Worm (Caenorhabditis elegans): ENCODE data around the gene C45G9.10.

Gene C45G9.10

ce11 chrIII:5042112-5042511 lies 19.6 kb downstream of the C45G9.10 start, which contains the start of gene nlp-43:
Gene nlp-43 (plus strand): TSS chrIII:5042412.
- TF ChIP-seq tab-1 (GFP tag; IDR thresholded peaks at IDR 0.05) (no peak), ztf-29 (GFP tag; IDR thresholded peaks at IDR 0.05) (no peak), T22C8.4 (GFP tag; IDR thresholded peaks at IDR 0.05) (no peak), flt-1 (GFP tag; IDR thresholded peaks at IDR 0.05) (no peak), cog-1 (tag; optimal IDR thresholded peaks at IDR 0.05) (no peak), ref-1 (GFP tag; conservative IDR thresholded peaks at IDR 0.05) (no peak), med-1 (GFP tag; optimal IDR thresholded peaks at IDR 0.05; ENCODE audit: insufficient read depth) (no peak), klf-2 (GFP tag; conservative IDR thresholded peaks at IDR 0.05) (no peak), ztf-23 (GFP tag; IDR thresholded peaks at IDR 0.05) (no peak)

DNA sequence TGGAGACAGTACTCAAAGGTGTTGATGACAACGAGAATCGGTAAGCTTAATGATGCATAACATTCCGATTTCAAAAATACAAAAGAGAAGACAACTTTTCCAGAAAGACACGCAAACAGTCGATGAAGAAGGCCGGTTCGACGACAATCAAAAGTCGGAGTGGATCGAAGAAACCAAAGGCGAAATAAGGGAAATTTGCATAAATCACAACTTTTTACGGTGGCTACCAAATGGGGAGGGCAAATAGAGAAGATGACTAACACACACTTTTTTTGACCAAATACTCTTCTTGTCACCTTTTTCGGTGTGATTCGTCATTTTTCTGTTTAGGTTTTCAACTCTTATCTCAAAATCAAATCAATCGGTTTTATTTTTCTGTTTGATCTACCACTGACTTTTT lies 25.5 kb downstream of the C45G9.10 start, which contains the start of gene C45G9.6:
C45G9.6 (plus strand) TSS at position 301 of the 400 bp plus-strand sequence.
- TF ChIP-seq klf-2 (GFP tag; conservative IDR thresholded peaks at IDR 0.05): no peak
- TF ChIP-seq flt-1 (GFP tag; IDR thresholded peaks at IDR 0.05): no peak
- no peak for TF ChIP-seq ztf-29 (GFP tag; IDR thresholded peaks at IDR 0.05)
- no peak for TF ChIP-seq cog-1 (tag; optimal IDR thresholded peaks at IDR 0.05)
- TF ChIP-seq med-1 (GFP tag; optimal IDR thresholded peaks at IDR 0.05; ENCODE audit: insufficient read depth): no peak
- no peak for TF ChIP-seq T22C8.4 (GFP tag; IDR thresholded peaks at IDR 0.05)
- TF ChIP-seq ztf-23 (GFP tag; IDR thresholded peaks at IDR 0.05): no peak
- TF ChIP-seq ref-1 (GFP tag; conservative IDR thresholded peaks at IDR 0.05): no peak
- no peak for TF ChIP-seq tab-1 (GFP tag; IDR thresholded peaks at IDR 0.05)

DNA sequence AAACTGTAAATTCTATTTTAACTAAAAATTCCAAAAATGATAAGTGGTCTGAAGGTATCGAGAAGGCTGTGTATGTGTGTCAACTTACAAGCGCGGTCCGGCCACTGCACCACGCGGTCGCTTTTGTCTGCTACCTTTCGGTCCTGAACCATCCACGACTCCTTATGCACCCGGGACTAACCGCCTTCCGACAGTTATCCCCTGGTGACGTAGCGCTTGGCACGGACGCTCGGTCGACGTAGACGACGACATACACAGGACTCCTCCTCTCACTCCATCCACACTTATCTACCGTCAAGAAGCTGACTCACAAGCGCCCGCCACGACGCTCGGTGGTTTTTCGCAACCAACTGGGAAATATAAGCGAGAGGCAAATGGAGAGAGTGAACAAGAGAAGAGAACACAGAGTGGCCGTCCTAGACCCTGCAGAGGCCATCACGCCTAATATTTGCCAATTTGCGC lies 30.3 kb downstream of the C45G9.10 start:
- TF ChIP-seq ztf-29 (GFP tag; IDR thresholded peaks at IDR 0.05) (peak; percentile 90), cog-1 (tag; optimal IDR thresholded peaks at IDR 0.05) (peak; percentile 78), ztf-23 (GFP tag; IDR thresholded peaks at IDR 0.05) (peak; percentile 95), klf-2 (GFP tag; conservative IDR thresholded peaks at IDR 0.05) (peak; percentile 87), tab-1 (GFP tag; IDR thresholded peaks at IDR 0.05) (peak; percentile 91), T22C8.4 (GFP tag; IDR thresholded peaks at IDR 0.05) (peak; percentile 85), ref-1 (GFP tag; conservative IDR thresholded peaks at IDR 0.05) (peak; percentile 82), flt-1 (GFP tag; IDR thresholded peaks at IDR 0.05) (peak; percentile 94), med-1 (GFP tag; optimal IDR thresholded peaks at IDR 0.05; ENCODE audit: insufficient read depth) (peak; percentile 29)

DNA sequence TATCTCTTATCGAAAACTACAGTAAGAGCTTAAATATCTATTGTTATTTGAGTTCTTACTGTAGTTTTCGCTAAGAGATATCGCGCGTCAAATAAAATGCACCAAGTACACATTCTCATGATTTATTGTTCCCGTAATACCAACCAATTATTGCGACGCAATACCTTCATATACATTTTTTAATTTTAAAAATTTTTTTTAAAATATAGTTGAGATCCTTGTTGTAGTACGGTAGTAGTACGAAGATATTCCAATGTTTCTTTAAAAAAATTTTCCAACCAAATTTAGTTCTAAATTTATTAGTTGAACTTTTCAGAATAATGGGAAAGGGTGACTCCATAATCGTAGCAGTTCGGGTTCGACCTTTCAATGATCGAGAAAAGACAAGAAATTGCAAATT lies 31.1 kb downstream of the C45G9.10 start, which contains the start of gene klp-6:
klp-6 (plus strand) TSS at position 301 of the 400 bp plus-strand sequence.
- TF ChIP-seq tab-1 (GFP tag; IDR thresholded peaks at IDR 0.05): no peak
- TF ChIP-seq ref-1 (GFP tag; conservative IDR thresholded peaks at IDR 0.05): no peak

ce11 chrIII:5027219-5027618 lies 34.5 kb downstream of the C45G9.10 start:
- TF ChIP-seq ref-1 (GFP tag; conservative IDR thresholded peaks at IDR 0.05) (no peak), med-1 (GFP tag; optimal IDR thresholded peaks at IDR 0.05; ENCODE audit: insufficient read depth) (no peak), tab-1 (GFP tag; IDR thresholded peaks at IDR 0.05) (no peak), flt-1 (GFP tag; IDR thresholded peaks at IDR 0.05) (no peak), ztf-29 (GFP tag; IDR thresholded peaks at IDR 0.05) (no peak), klf-2 (GFP tag; conservative IDR thresholded peaks at IDR 0.05) (no peak), ztf-23 (GFP tag; IDR thresholded peaks at IDR 0.05) (no peak), T22C8.4 (GFP tag; IDR thresholded peaks at IDR 0.05) (no peak), cog-1 (tag; optimal IDR thresholded peaks at IDR 0.05) (no peak)

DNA sequence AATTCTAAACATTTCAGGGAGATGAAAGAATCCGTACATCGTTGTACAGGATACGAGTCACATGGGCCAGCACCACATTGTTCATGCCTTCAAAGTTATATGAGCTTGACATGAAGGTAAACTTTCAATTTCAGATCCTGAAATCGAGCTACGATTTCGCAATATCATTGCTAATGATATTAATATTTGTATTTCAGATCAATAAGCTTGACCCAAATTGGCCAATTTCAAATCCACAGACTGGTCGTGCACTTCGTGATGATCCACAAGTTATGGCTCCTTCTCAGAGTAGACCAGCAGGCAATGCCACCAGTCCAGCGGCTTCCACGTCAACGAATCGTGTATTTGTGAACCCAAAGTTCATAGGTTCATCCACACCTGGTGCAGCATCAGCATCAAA lies 35.3 kb downstream of the C45G9.10 start:
- TF ChIP-seq tab-1 (GFP tag; IDR thresholded peaks at IDR 0.05) (no peak), med-1 (GFP tag; optimal IDR thresholded peaks at IDR 0.05; ENCODE audit: insufficient read depth) (no peak), cog-1 (tag; optimal IDR thresholded peaks at IDR 0.05) (no peak), ztf-29 (GFP tag; IDR thresholded peaks at IDR 0.05) (no peak), ref-1 (GFP tag; conservative IDR thresholded peaks at IDR 0.05) (no peak), klf-2 (GFP tag; conservative IDR thresholded peaks at IDR 0.05) (no peak), T22C8.4 (GFP tag; IDR thresholded peaks at IDR 0.05) (no peak), flt-1 (GFP tag; IDR thresholded peaks at IDR 0.05) (no peak), ztf-23 (GFP tag; IDR thresholded peaks at IDR 0.05) (no peak)

DNA sequence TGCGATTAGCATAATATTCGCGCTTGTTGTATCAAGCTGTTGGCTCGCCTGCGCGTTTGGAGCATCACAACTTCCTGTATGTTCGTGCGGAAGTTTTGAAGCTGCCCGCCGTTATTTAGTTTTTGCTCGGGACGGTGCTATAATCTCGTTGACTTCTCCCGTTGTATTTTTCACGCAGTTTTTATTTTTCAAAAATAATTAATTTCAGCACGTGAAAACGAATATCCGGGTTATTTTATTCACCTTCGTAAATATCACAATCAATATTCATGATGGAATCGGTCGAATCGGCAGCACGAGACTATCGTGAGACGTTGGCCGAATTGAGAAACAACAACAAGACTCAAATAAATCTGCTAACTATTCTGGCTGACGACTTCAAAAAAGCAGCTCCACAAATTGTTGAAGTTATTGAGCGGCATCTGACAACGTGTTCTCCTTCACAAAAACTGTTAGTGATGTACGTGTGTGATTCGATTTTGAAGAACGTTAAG lies 36.5 kb downstream of the C45G9.10 start:
- TF ChIP-seq cog-1 (tag; optimal IDR thresholded peaks at IDR 0.05) (no peak), tab-1 (GFP tag; IDR thresholded peaks at IDR 0.05) (no peak), ztf-29 (GFP tag; IDR thresholded peaks at IDR 0.05) (no peak), flt-1 (GFP tag; IDR thresholded peaks at IDR 0.05) (no peak), ref-1 (GFP tag; conservative IDR thresholded peaks at IDR 0.05) (no peak), ztf-23 (GFP tag; IDR thresholded peaks at IDR 0.05) (no peak; the same call in 1 of the 2 replicates), klf-2 (GFP tag; conservative IDR thresholded peaks at IDR 0.05) (no peak), T22C8.4 (GFP tag; IDR thresholded peaks at IDR 0.05) (no peak), med-1 (GFP tag; optimal IDR thresholded peaks at IDR 0.05; ENCODE audit: insufficient read depth) (no peak)

DNA sequence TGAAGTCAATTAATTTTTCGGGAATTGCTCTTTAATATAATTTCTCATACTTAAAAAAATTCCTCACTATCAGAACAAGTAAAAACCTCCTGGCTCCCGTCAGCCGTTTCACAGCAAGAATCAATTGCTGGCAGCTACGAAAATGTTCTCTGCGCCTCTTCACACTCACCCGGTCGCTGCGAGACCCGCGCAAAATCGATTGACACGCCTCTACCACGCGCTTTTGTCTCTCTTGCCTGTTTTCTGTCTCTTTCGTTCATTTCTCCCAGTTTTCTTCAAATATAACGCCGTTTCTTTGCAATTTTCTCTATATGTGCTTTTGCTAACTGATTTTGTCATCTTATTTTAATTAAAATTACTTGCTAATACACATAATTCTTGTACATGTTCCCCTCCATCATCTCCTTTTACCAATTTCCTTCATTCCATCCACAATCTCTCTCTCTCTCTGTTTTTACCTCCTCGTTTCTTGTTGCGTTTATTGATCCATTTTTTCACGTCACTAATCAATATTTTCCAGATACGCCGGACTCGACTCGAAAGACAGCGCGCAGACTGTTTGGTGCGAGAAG lies 37.2 kb downstream of the C45G9.10 start, which contains the start of gene pcf-11:
pcf-11 (plus strand) TSS at position 522 of the 572 bp plus-strand sequence.
- TF ChIP-seq tab-1 (GFP tag; IDR thresholded peaks at IDR 0.05): no peak
- TF ChIP-seq cog-1 (tag; optimal IDR thresholded peaks at IDR 0.05): peak; percentile 22
- peak; percentile 91 for TF ChIP-seq T22C8.4 (GFP tag; IDR thresholded peaks at IDR 0.05)
- TF ChIP-seq ztf-29 (GFP tag; IDR thresholded peaks at IDR 0.05): no peak
- peak; percentile 11 for TF ChIP-seq med-1 (GFP tag; optimal IDR thresholded peaks at IDR 0.05; ENCODE audit: insufficient read depth)
- TF ChIP-seq flt-1 (GFP tag; IDR thresholded peaks at IDR 0.05): no peak
- TF ChIP-seq ref-1 (GFP tag; conservative IDR thresholded peaks at IDR 0.05): no peak
- TF ChIP-seq klf-2 (GFP tag; conservative IDR thresholded peaks at IDR 0.05): no peak
- peak; percentile 80 for TF ChIP-seq ztf-23 (GFP tag; IDR thresholded peaks at IDR 0.05)

DNA sequence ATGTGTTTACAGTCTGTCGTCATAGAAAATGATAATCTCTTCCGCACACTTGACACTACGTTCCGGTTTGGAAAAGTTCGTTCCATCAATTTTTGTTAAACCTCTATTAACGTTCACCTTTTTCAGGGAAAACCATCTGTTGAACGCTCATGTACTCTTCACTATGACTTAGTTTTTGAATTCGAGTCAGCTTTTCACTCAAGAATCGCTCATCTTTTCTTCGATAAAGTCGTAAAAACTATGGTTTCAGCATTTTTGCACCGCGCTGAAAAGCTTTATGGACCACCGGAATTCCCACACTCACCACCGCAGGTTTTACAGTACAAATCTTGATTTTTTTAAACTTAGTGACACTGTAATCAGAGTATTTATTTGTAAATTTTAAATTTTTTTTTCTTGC lies 38.1 kb downstream of the C45G9.10 start:
- TF ChIP-seq flt-1 (GFP tag; IDR thresholded peaks at IDR 0.05) (no peak), tab-1 (GFP tag; IDR thresholded peaks at IDR 0.05) (no peak), klf-2 (GFP tag; conservative IDR thresholded peaks at IDR 0.05) (no peak), ref-1 (GFP tag; conservative IDR thresholded peaks at IDR 0.05) (no peak), ztf-23 (GFP tag; IDR thresholded peaks at IDR 0.05) (no peak), ztf-29 (GFP tag; IDR thresholded peaks at IDR 0.05) (no peak)

Data from whole organism, midembryonic.